Worm (Caenorhabditis elegans) whole organism, L1 larva: ENCODE data around the gene srd-15.

ENCODE experiments used
- egl-27 ChIP-seq, 2 experiments: fragments of 150-350 bp in 1 of 2; sonication (generic microtip); optimal IDR thresholded peaks; 3 replicates each; lab custom pipeline; 2017 to 2018; ENCODE audit warnings: missing biosample characterization in 2 of 2, missing genetic modification characterization in 2 of 2, missing genetic modification reagents in 2 of 2
- irx-1 ChIP-seq: sonication (generic microtip); optimal IDR thresholded peaks from 2 replicates; lab custom pipeline; 2016; ENCODE audit warnings: missing genetic modification characterization, missing compliant biosample characterization
- nhr-28 ChIP-seq: fragments of 150-350 bp; optimal IDR thresholded peaks from 2 replicates; lab custom pipeline; 2014; ENCODE audit warnings: missing biosample characterization, missing genetic modification characterization

- TF ChIP-seq nhr-28 (tag; lab: Kevin White, UChicago) (no peak), irx-1 (tag; lab: Kevin White, UChicago) (no peak), egl-27 (tag; optimal IDR thresholded peaks at IDR 0.05; lab: Kevin White, UChicago) (no peak)
These were observed 30.5 kb upstream of the srd-15 start, which contains the start of the genes M03F8.5 and M03F8.7 for ce11 chrV:5936691-5937090.
